Worm (Caenorhabditis elegans) whole organism, early embryonic: ENCODE measurements around the gene cni-1.

Experiments
- ama-1 ChIP-seq: fragments of 150-350 bp; optimal IDR thresholded peaks from 2 replicates; lab custom pipeline; 2014
- ets-7 ChIP-seq: sonication (generic microtip); optimal IDR thresholded peaks from 2 replicates; lab custom pipeline; 2016; ENCODE audit warnings: missing genotype, missing genetic modification characterization, missing compliant biosample characterization
- flt-1 ChIP-seq: fragments of 200-800 bp; sonication (Bioruptor generic); IDR thresholded peaks from 2 replicates; pipeline ENCODE4 v1.3.6; 2022; ENCODE audit warnings: missing genetic modification characterization, missing compliant biosample characterization

- TF ChIP-seq ets-7 (no peak), ama-1 (lab: Kevin White, UChicago) (no peak), flt-1 (no peak)
Measured at ce11 chrV:13161052-13161451, 19.1 kb upstream of the cni-1 start.
